Fruit fly (Drosophila melanogaster): Measurements from ENCODE around the gene CG16956.
A peak's percentile ranks its signal among the peaks of the same experiment; 100 is the strongest.

CG16956 gene

DNA sequence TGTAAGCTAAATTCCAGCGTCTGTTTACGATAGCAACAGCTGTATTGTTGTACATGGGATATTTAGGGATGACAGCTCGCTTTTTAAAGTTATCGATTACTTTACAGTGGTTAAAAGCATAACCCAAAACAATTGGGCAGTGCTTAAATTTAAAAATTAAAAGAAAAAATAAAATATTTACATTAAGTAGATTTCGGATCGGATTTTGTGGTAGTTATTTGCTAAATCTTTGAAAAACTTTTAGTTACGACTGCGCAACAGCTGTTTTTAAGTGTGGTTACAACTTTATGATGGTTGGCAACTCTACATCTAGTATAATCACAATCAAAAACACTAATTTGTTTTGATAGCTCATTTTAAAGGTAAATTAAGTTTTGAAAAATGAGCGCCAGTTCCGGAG lies 27.1 kb downstream of the CG16956 start, which contains the start of the genes Ing5 and CG7099:
Gene Ing5, minus strand, starts transcription at position 58 of the 400 bp plus-strand sequence.
Gene CG7099, plus strand, starts transcription at position 317 of the 400 bp plus-strand sequence.
- TF ChIP-seq cnc (optimal IDR thresholded peaks at IDR 0.05) (no peak), cic (GFP tag; optimal IDR thresholded peaks at IDR 0.05) (peak; percentile 71), Hr96 (GFP tag; optimal IDR thresholded peaks at IDR 0.05) (peak; percentile 89), kay (GFP tag; ENCODE audit: borderline replicate concordance) (peak; percentile 98), pad (GFP tag; optimal IDR thresholded peaks at IDR 0.05) (peak; percentile 86), CG1620 (GFP tag; optimal IDR thresholded peaks at IDR 0.05) (peak; percentile 97), CG12768 (GFP tag; optimal IDR thresholded peaks at IDR 0.05) (peak; percentile 94), CG5204 (GFP tag; optimal IDR thresholded peaks at IDR 0.05) (no peak), toe (GFP tag; optimal IDR thresholded peaks at IDR 0.05) (peak; percentile 98), Clk (GFP tag; optimal IDR thresholded peaks at IDR 0.05) (peak; percentile 91), ovo (GFP tag; optimal IDR thresholded peaks at IDR 0.05) (peak; percentile 92), tj (GFP tag; optimal IDR thresholded peaks at IDR 0.05) (peak; percentile 87), Mnt (GFP tag; optimal IDR thresholded peaks at IDR 0.05) (peak; percentile 92), Crg-1 (GFP tag; optimal IDR thresholded peaks at IDR 0.05) (peak; percentile 94), bab1 (GFP tag; optimal IDR thresholded peaks at IDR 0.05) (peak; percentile 99), CG7045 (GFP tag; optimal IDR thresholded peaks at IDR 0.05) (peak; percentile 94), CG14711 (tag; optimal IDR thresholded peaks at IDR 0.05) (peak; percentile 97), CG33017 (tag; optimal IDR thresholded peaks at IDR 0.05) (peak; percentile 93), CG11617 (GFP tag; optimal IDR thresholded peaks at IDR 0.05) (peak; percentile 96), CG7101 (tag; optimal IDR thresholded peaks at IDR 0.05) (peak; percentile 96)

- TF ChIP-seq CG7045 (GFP tag; optimal IDR thresholded peaks at IDR 0.05) (no peak), Mnt (GFP tag; optimal IDR thresholded peaks at IDR 0.05) (no peak), toe (GFP tag; optimal IDR thresholded peaks at IDR 0.05) (no peak), CG1620 (GFP tag; optimal IDR thresholded peaks at IDR 0.05) (peak; percentile 60), Crg-1 (GFP tag; optimal IDR thresholded peaks at IDR 0.05) (no peak), cnc (optimal IDR thresholded peaks at IDR 0.05) (no peak), cic (GFP tag; optimal IDR thresholded peaks at IDR 0.05) (no peak), CG11617 (GFP tag; optimal IDR thresholded peaks at IDR 0.05) (no peak), CG14711 (tag; optimal IDR thresholded peaks at IDR 0.05) (peak; percentile 56), ovo (GFP tag; optimal IDR thresholded peaks at IDR 0.05) (no peak), Hr96 (GFP tag; optimal IDR thresholded peaks at IDR 0.05) (no peak), CG7101 (tag; optimal IDR thresholded peaks at IDR 0.05) (peak; percentile 49), bab1 (GFP tag; optimal IDR thresholded peaks at IDR 0.05) (peak; percentile 64), Clk (GFP tag; optimal IDR thresholded peaks at IDR 0.05) (no peak)
These were observed 31.9 kb downstream of the CG16956 start, which contains the start of gene loqs for dm6 chr2L:13382351-13383029. Gene loqs (plus strand): TSS chr2L:13382652.

DNA sequence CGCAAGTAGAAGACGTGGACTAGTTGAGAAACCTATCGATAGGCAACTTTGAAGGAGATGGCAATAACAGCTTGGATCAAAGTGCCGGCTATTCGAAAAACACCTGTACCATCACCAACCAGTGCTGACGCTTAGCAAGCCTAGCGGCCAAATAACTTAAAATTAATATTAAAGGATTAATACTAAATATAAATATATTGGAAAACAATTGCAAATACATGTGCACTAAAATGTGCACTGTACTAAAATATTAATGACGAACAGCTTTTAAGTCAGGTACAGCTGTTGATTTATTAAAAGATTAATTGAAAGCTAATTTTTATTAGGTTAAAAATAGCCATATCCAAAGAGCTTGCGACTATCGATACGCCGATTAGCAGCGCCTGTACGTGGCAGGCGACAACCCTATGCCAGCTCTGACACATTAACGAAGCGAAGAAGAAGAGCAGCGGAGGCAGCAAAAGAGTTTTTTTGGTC lies 35.8 kb downstream of the CG16956 start, which contains the start of the genes CG9302 and beta'COP:
Gene CG9302, minus strand, starts transcription at position 51 of the 477 bp plus-strand sequence.
Gene beta'COP, plus strand, starts transcription at position 415 of the 477 bp plus-strand sequence.
- TF ChIP-seq CG33017 (tag; optimal IDR thresholded peaks at IDR 0.05) (peak; percentile 70), kay (GFP tag; ENCODE audit: borderline replicate concordance) (no peak), CG12768 (GFP tag; optimal IDR thresholded peaks at IDR 0.05) (peak; percentile 80), CG7101 (tag; optimal IDR thresholded peaks at IDR 0.05) (peak; percentile 78), CG7045 (GFP tag; optimal IDR thresholded peaks at IDR 0.05) (peak; percentile 72), CG5204 (GFP tag; optimal IDR thresholded peaks at IDR 0.05) (no peak), cic (GFP tag; optimal IDR thresholded peaks at IDR 0.05) (peak; percentile 35), bab1 (GFP tag; optimal IDR thresholded peaks at IDR 0.05) (peak; percentile 83), Clk (GFP tag; optimal IDR thresholded peaks at IDR 0.05) (peak; percentile 69), CG14711 (tag; optimal IDR thresholded peaks at IDR 0.05) (peak; percentile 97), pad (GFP tag; optimal IDR thresholded peaks at IDR 0.05) (peak; percentile 70), Mnt (GFP tag; optimal IDR thresholded peaks at IDR 0.05) (peak; percentile 69), ovo (GFP tag; optimal IDR thresholded peaks at IDR 0.05) (peak; percentile 74), Crg-1 (GFP tag; optimal IDR thresholded peaks at IDR 0.05) (peak; percentile 49), CG1620 (GFP tag; optimal IDR thresholded peaks at IDR 0.05) (peak; percentile 82), CG11617 (GFP tag; optimal IDR thresholded peaks at IDR 0.05) (peak; percentile 89), Hr96 (GFP tag; optimal IDR thresholded peaks at IDR 0.05) (no peak), tj (GFP tag; optimal IDR thresholded peaks at IDR 0.05) (peak; percentile 64), toe (GFP tag; optimal IDR thresholded peaks at IDR 0.05) (no peak), cnc (optimal IDR thresholded peaks at IDR 0.05) (no peak)

DNA sequence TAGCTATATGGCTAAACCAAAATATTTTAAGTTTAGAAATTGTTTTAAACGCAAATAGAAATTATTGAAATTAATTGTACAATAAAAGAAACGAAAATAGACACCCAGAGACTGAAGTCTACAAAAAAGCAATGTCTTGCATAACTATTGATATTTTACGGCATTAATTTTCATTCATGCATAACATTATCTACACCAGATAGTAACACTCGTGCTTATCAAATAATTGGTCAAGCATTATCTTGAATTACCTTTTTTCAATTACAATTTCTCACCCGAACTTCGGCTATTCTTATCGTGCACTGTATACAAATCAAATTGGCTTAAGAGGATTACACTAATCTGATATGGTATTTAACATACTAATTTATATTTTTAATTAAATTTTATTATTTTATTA lies 38.3 kb downstream of the CG16956 start:
- TF ChIP-seq pad (GFP tag; optimal IDR thresholded peaks at IDR 0.05), result no peak
- TF ChIP-seq cic (GFP tag; optimal IDR thresholded peaks at IDR 0.05), result peak; percentile 71
- TF ChIP-seq toe (GFP tag; optimal IDR thresholded peaks at IDR 0.05), result no peak
- no peak for TF ChIP-seq CG7045 (GFP tag; optimal IDR thresholded peaks at IDR 0.05)
- TF ChIP-seq CG14711 (tag; optimal IDR thresholded peaks at IDR 0.05), result no peak

DNA sequence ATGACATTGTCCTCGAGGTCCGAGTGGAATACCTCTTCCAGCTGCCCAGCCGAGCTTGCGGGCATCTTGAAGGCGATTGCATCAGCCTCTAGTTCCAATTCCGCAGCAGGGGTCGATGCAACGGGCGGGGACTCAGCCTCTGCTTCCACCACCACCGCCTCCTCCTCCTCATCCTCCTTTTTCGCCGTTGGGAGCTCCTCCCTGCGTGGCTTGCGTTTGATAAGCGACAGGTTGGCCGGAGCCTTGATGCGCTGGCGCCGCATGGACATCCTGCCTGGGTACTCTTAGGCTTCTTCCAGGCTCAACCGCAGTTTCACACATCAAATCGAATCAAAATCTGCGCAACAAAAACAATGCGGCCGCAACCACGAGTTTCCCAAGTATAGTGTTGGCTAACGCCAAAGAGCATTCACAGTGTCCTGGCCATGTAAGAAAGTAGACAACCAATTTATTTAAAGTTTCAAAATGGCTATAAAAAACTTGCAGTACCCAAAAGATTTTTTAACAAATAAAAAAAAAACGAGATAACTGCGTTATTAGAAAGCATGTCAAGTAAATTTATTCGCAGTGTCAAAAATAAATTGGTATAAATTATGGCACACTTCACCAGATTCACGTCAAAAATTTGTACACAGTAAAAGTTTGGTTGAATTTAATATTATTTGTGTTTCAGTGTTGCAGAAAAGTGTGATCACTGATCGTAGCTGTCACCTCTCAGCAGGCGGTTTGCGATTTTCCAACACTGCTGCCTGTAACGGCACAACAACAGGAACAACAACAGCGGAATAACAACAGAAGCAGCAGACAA lies 40.7 kb downstream of the CG16956 start, which contains the start of the genes Bdp1 and CG6565:
Gene Bdp1, minus strand, starts transcription at position 456 of the 808 bp plus-strand sequence.
Gene CG6565, plus strand, starts transcription at position 585 of the 808 bp plus-strand sequence.
- TF ChIP-seq tj (GFP tag; optimal IDR thresholded peaks at IDR 0.05), result peak; percentile 88
- TF ChIP-seq ovo (GFP tag; optimal IDR thresholded peaks at IDR 0.05), result peak; percentile 97
- peak; percentile 98 for TF ChIP-seq CG12768 (GFP tag; optimal IDR thresholded peaks at IDR 0.05)
- TF ChIP-seq cic (GFP tag; optimal IDR thresholded peaks at IDR 0.05), result peak; percentile 69
- peak; percentile 98 for TF ChIP-seq CG5204 (GFP tag; optimal IDR thresholded peaks at IDR 0.05)
- TF ChIP-seq Mnt (GFP tag; optimal IDR thresholded peaks at IDR 0.05), result peak; percentile 97
- peak; percentile 96 for TF ChIP-seq bab1 (GFP tag; optimal IDR thresholded peaks at IDR 0.05)
- no peak for TF ChIP-seq kay (GFP tag; ENCODE audit: borderline replicate concordance)
- peak; percentile 93 for TF ChIP-seq CG33017 (tag; optimal IDR thresholded peaks at IDR 0.05)
- peak; percentile 98 for TF ChIP-seq CG11617 (GFP tag; optimal IDR thresholded peaks at IDR 0.05)
- TF ChIP-seq CG14711 (tag; optimal IDR thresholded peaks at IDR 0.05), result peak; percentile 90
- TF ChIP-seq Crg-1 (GFP tag; optimal IDR thresholded peaks at IDR 0.05), result peak; percentile 99
- peak; percentile 99 for TF ChIP-seq Hr96 (GFP tag; optimal IDR thresholded peaks at IDR 0.05)
- TF ChIP-seq CG7045 (GFP tag; optimal IDR thresholded peaks at IDR 0.05), result peak; percentile 95
- peak; percentile 97 for TF ChIP-seq CG7101 (tag; optimal IDR thresholded peaks at IDR 0.05)
- TF ChIP-seq cnc (optimal IDR thresholded peaks at IDR 0.05), result no peak
- peak; percentile 97 for TF ChIP-seq Clk (GFP tag; optimal IDR thresholded peaks at IDR 0.05)
- TF ChIP-seq pad (GFP tag; optimal IDR thresholded peaks at IDR 0.05), result peak; percentile 94
- peak; percentile 99 for TF ChIP-seq CG1620 (GFP tag; optimal IDR thresholded peaks at IDR 0.05)
- peak; percentile 99 for TF ChIP-seq toe (GFP tag; optimal IDR thresholded peaks at IDR 0.05)
